Fruit fly (Drosophila melanogaster) whole organism, wandering third instar larva: ENCODE data around the gene psidin.

Experiments
- Abd-B ChIP-seq: fragments of >200 bp; optimal IDR thresholded peaks from 2 replicates; lab custom pipeline; 2017; ENCODE audit warnings: missing biosample characterization, missing genetic modification characterization
- CG32264 ChIP-seq: fragments of 200-800 bp; sonication (Bioruptor generic); optimal IDR thresholded peaks from 2 replicates; lab custom pipeline; 2016; ENCODE audit warnings: missing biosample characterization, missing genetic modification characterization
- CG9705 ChIP-seq: fragments of 200-800 bp; sonication (Bioruptor generic); optimal IDR thresholded peaks from 2 replicates; lab custom pipeline; 2018; ENCODE audit warnings: missing biosample characterization, mild to moderate bottlenecking, missing genetic modification characterization
- CrebA ChIP-seq: fragments of 200-800 bp; sonication (Bioruptor generic); optimal IDR thresholded peaks from 2 replicates; lab custom pipeline; 2016; ENCODE audit warnings: missing biosample characterization, mild to moderate bottlenecking, missing genetic modification characterization, borderline replicate concordance
- Dfd ChIP-seq: fragments of >200 bp; optimal IDR thresholded peaks from 2 replicates; lab custom pipeline; 2017; ENCODE audit warnings: missing biosample characterization, missing genetic modification characterization
- Dif ChIP-seq: fragments of 200-275, 200-300 bp; sonication (Bioruptor generic); optimal IDR thresholded peaks from 2 replicates; lab custom pipeline; 2018; ENCODE audit warnings: missing biosample characterization, missing genetic modification characterization; ENCODE audit not compliant: partially characterized antibody
- GATAd ChIP-seq: sonication (Bioruptor generic); optimal IDR thresholded peaks from 2 replicates; lab custom pipeline; 2016; ENCODE audit warnings: missing biosample characterization, missing genetic modification characterization
- HLH106 ChIP-seq: fragments of 200-800 bp; optimal IDR thresholded peaks from 3 replicates; lab custom pipeline; 2019; ENCODE audit warnings: missing biosample characterization, mild to moderate bottlenecking, missing genetic modification characterization, moderate library complexity
- Hnf4 ChIP-seq: fragments of 200-800 bp; sonication (Bioruptor generic); optimal IDR thresholded peaks from 2 replicates; lab custom pipeline; 2016; ENCODE audit warnings: missing biosample characterization, mild to moderate bottlenecking, missing genetic modification characterization
- Hr78 ChIP-seq: fragments of >200 bp; optimal IDR thresholded peaks from 2 replicates; lab custom pipeline; 2017; ENCODE audit warnings: missing biosample characterization, missing genetic modification characterization
- Hr83 ChIP-seq: fragments of 200-300 bp; sonication (Bioruptor generic); optimal IDR thresholded peaks from 2 replicates; lab custom pipeline; 2016; ENCODE audit warnings: missing biosample characterization, mild to moderate bottlenecking, missing genetic modification characterization, moderate library complexity; ENCODE audit not compliant: poor library complexity, severe bottlenecking
- Jra ChIP-seq: sonication (Bioruptor generic); optimal IDR thresholded peaks from 2 replicates; lab custom pipeline; 2016; ENCODE audit warnings: missing biosample characterization, missing genetic modification characterization
- Mio ChIP-seq: sonication (Bioruptor generic); optimal IDR thresholded peaks from 2 replicates; lab custom pipeline; 2016; ENCODE audit warnings: missing biosample characterization, missing genetic modification characterization
- Myc ChIP-seq: fragments of >200 bp; optimal IDR thresholded peaks from 2 replicates; lab custom pipeline; 2017
- N ChIP-seq: fragments of >200 bp; optimal IDR thresholded peaks from 2 replicates; lab custom pipeline; 2018; ENCODE audit warnings: missing biosample characterization, missing external identifiers, missing genetic modification characterization
- OdsH ChIP-seq: fragments of 200-800 bp; sonication (Bioruptor generic); optimal IDR thresholded peaks from 2 replicates; lab custom pipeline; 2016; ENCODE audit warnings: missing biosample characterization, mild to moderate bottlenecking, missing genetic modification characterization
- Rel ChIP-seq, 2 experiments: fragments of 200-800 bp; sonication (Bioruptor generic) in 1 of 2; optimal IDR thresholded peaks; 2 replicates in 1 of 2; 3 replicates in 1 of 2; lab custom pipeline; 2016 to 2019; ENCODE audit warnings: mild to moderate bottlenecking in 2 of 2, missing biosample characterization in 2 of 2, missing genetic modification characterization in 2 of 2, moderate library complexity in 1 of 2
- Sp1 ChIP-seq: fragments of 200-800 bp; sonication (Bioruptor generic); optimal IDR thresholded peaks from 3 replicates; lab custom pipeline; 2019; ENCODE audit warnings: missing biosample characterization, mild to moderate bottlenecking, missing genetic modification characterization, moderate library complexity
- Vsx2 ChIP-seq: fragments of 200-300, 225-300 bp; sonication (Bioruptor generic); optimal IDR thresholded peaks from 2 replicates; lab custom pipeline; 2018; ENCODE audit warnings: missing biosample characterization, missing genetic modification characterization; ENCODE audit not compliant: partially characterized antibody
- br ChIP-seq: fragments of 200-800 bp; sonication (Bioruptor generic); optimal IDR thresholded peaks from 2 replicates; lab custom pipeline; 2016; ENCODE audit warnings: missing biosample characterization, missing genetic modification characterization
- brk ChIP-seq: fragments of 200-800 bp; sonication (Bioruptor generic); optimal IDR thresholded peaks from 2 replicates; lab custom pipeline; 2016; ENCODE audit warnings: missing biosample characterization, mild to moderate bottlenecking, missing genetic modification characterization
- dl ChIP-seq, 2 experiments: fragments of 175-275, 200-275 bp in 1 of 2; fragments of 200-275 bp in 1 of 2; sonication (Bioruptor generic); optimal IDR thresholded peaks; lab custom pipeline; 2018; ENCODE audit warnings: mild to moderate bottlenecking in 2 of 2, missing biosample characterization in 2 of 2, missing genetic modification characterization in 2 of 2, moderate library complexity in 2 of 2; ENCODE audit not compliant: partially characterized antibody in 2 of 2, insufficient read depth in 1 of 2
- dmrt93B ChIP-seq: fragments of 200-800 bp; sonication (Bioruptor generic); optimal IDR thresholded peaks from 2 replicates; lab custom pipeline; 2018; ENCODE audit warnings: missing biosample characterization, mild to moderate bottlenecking, missing genetic modification characterization
- dsf ChIP-seq: sonication (Bioruptor generic); optimal IDR thresholded peaks from 2 replicates; lab custom pipeline; 2016; ENCODE audit warnings: missing biosample characterization, missing genetic modification characterization, borderline replicate concordance
- ey ChIP-seq: fragments of 200-800 bp; sonication (Bioruptor generic); optimal IDR thresholded peaks from 2 replicates; lab custom pipeline; 2016; ENCODE audit warnings: missing biosample characterization, missing genetic modification characterization
- foxo ChIP-seq, 2 experiments: fragments of 200-800 bp; sonication (Bioruptor generic); optimal IDR thresholded peaks; 2 replicates in 1 of 2; 3 replicates in 1 of 2; lab custom pipeline; 2016 to 2017; ENCODE audit warnings: missing biosample characterization in 2 of 2, missing genetic modification characterization in 2 of 2
- fru ChIP-seq: fragments of 200-800 bp; sonication (Bioruptor generic); optimal IDR thresholded peaks from 3 replicates; lab custom pipeline; 2016; ENCODE audit warnings: missing biosample characterization, mild to moderate bottlenecking, missing genetic modification characterization
- h ChIP-seq: fragments of 200-800 bp; sonication (Bioruptor generic); optimal IDR thresholded peaks from 3 replicates; lab custom pipeline; 2016; ENCODE audit warnings: missing biosample characterization, mild to moderate bottlenecking, missing genetic modification characterization
- jim ChIP-seq: fragments of 175-275, 200-325 bp; sonication (Bioruptor generic); optimal IDR thresholded peaks from 2 replicates; lab custom pipeline; 2016; ENCODE audit warnings: missing biosample characterization, mild to moderate bottlenecking, missing genetic modification characterization
- lola ChIP-seq: fragments of >200 bp; optimal IDR thresholded peaks from 2 replicates; lab custom pipeline; 2017; ENCODE audit warnings: missing biosample characterization, missing genetic modification characterization
- pan ChIP-seq: fragments of >200 bp; optimal IDR thresholded peaks from 2 replicates; lab custom pipeline; 2017
- psq ChIP-seq: fragments of 200-800 bp; sonication (Bioruptor generic); optimal IDR thresholded peaks from 3 replicates; lab custom pipeline; 2017; ENCODE audit warnings: missing biosample characterization, mild to moderate bottlenecking, missing genetic modification characterization, moderate library complexity
- rgr ChIP-seq: fragments of 200-800 bp; sonication (Bioruptor generic); optimal IDR thresholded peaks from 3 replicates; lab custom pipeline; 2016; ENCODE audit warnings: missing biosample characterization, mild to moderate bottlenecking, missing genetic modification characterization
- sage ChIP-seq: fragments of 200-800 bp; sonication (Bioruptor generic); optimal IDR thresholded peaks from 2 replicates; lab custom pipeline; 2016; ENCODE audit warnings: missing biosample characterization, mild to moderate bottlenecking, missing genetic modification characterization
- sv ChIP-seq: fragments of 200-800 bp; sonication (Bioruptor generic); optimal IDR thresholded peaks from 3 replicates; lab custom pipeline; 2016; ENCODE audit warnings: missing biosample characterization, missing genetic modification characterization
- tai ChIP-seq: sonication (Bioruptor generic); optimal IDR thresholded peaks from 2 replicates; lab custom pipeline; 2016; ENCODE audit warnings: missing biosample characterization, missing genetic modification characterization
- usp ChIP-seq: fragments of >200 bp; optimal IDR thresholded peaks from 2 replicates; lab custom pipeline; 2017; ENCODE audit warnings: missing biosample characterization, missing genetic modification characterization
- woc ChIP-seq: sonication (Bioruptor generic); optimal IDR thresholded peaks from 2 replicates; lab custom pipeline; 2016; ENCODE audit warnings: missing biosample characterization, mild to moderate bottlenecking, missing genetic modification characterization

The psidin gene

dm6 chr3R:19999474-19999873 lies 22.0 kb upstream of the psidin start:
- TF ChIP-seq N (GFP tag; lab: Kevin White, UChicago) = no peak
- peak; percentile 50 for TF ChIP-seq sv (GFP tag; lab: Kevin White, UChicago)
- peak; percentile 44 for TF ChIP-seq woc (GFP tag; lab: Kevin White, UChicago)
- peak; percentile 44 for TF ChIP-seq dmrt93B (GFP tag; lab: Kevin White, UChicago)
- TF ChIP-seq fru (GFP tag; lab: Kevin White, UChicago) = peak; percentile 68
- TF ChIP-seq h (GFP tag; lab: Kevin White, UChicago) = peak; percentile 78
- TF ChIP-seq Sp1 (GFP tag; lab: Kevin White, UChicago) = peak; percentile 86
- TF ChIP-seq usp (GFP tag; lab: Kevin White, UChicago) = no peak
- peak; percentile 28 for TF ChIP-seq tai
- TF ChIP-seq Hnf4 (GFP tag; lab: Kevin White, UChicago) = peak; percentile 45
- TF ChIP-seq psq (GFP tag; lab: Kevin White, UChicago) = peak; percentile 78
- no peak for TF ChIP-seq Abd-B (GFP tag; lab: Kevin White, UChicago)
- TF ChIP-seq foxo (GFP tag; optimal IDR thresholded peaks at IDR 0.05; lab: Kevin White, UChicago) = peak in 1 of 2 experiments; percentile 83
- no peak for TF ChIP-seq CrebA (GFP tag; lab: Kevin White, UChicago)
- TF ChIP-seq CG32264 (GFP tag; lab: Kevin White, UChicago) = no peak
- TF ChIP-seq Dif (GFP tag; lab: Kevin White, UChicago) = no peak
- no peak for TF ChIP-seq jim
- no peak for TF ChIP-seq Dfd (GFP tag; lab: Kevin White, UChicago)
- no peak for TF ChIP-seq pan
- TF ChIP-seq Rel (GFP tag; optimal IDR thresholded peaks at IDR 0.05; lab: Kevin White, UChicago) = no peak
- peak; percentile 45 for TF ChIP-seq Rel (tag; optimal IDR thresholded peaks at IDR 0.05; lab: Kevin White, UChicago)
- TF ChIP-seq Jra (GFP tag; lab: Kevin White, UChicago) = peak; percentile 18
- peak; percentile 81 for TF ChIP-seq brk (GFP tag; lab: Kevin White, UChicago)
- TF ChIP-seq rgr = peak; percentile 86
- no peak for TF ChIP-seq Vsx2 (GFP tag; lab: Kevin White, UChicago)
- peak; percentile 89 for TF ChIP-seq HLH106 (tag; lab: Kevin White, UChicago)
- peak; percentile 52 for TF ChIP-seq CG9705 (GFP tag; lab: Kevin White, UChicago)
- TF ChIP-seq Mio (GFP tag; lab: Kevin White, UChicago) = no peak
- peak; percentile 55 for TF ChIP-seq ey
- no peak for TF ChIP-seq lola (GFP tag; lab: Kevin White, UChicago)
- TF ChIP-seq Hr78 = no peak
- TF ChIP-seq dl (GFP tag; optimal IDR thresholded peaks at IDR 0.05; lab: Kevin White, UChicago; ENCODE audit: insufficient read depth in 1 of 2, partially characterized antibody in 2 of 2) = no peak
- peak; percentile 10 for TF ChIP-seq sage (GFP tag; lab: Kevin White, UChicago)
- TF ChIP-seq br (GFP tag; lab: Kevin White, UChicago) = peak; percentile 46
- no peak for TF ChIP-seq dsf (GFP tag; lab: Kevin White, UChicago)
- peak; percentile 86 for TF ChIP-seq OdsH (GFP tag; lab: Kevin White, UChicago)
- TF ChIP-seq Myc = no peak
- peak; percentile 24 for TF ChIP-seq GATAd
- TF ChIP-seq Hr83 = no peak

- no peak for TF ChIP-seq dl (GFP tag; optimal IDR thresholded peaks at IDR 0.05; lab: Kevin White, UChicago; ENCODE audit: insufficient read depth in 1 of 2, partially characterized antibody in 2 of 2)
- peak; percentile 78 for TF ChIP-seq woc (GFP tag; lab: Kevin White, UChicago)
- no peak for TF ChIP-seq CG9705 (GFP tag; lab: Kevin White, UChicago)
- no peak for TF ChIP-seq sv (GFP tag; lab: Kevin White, UChicago)
- TF ChIP-seq br (GFP tag; lab: Kevin White, UChicago) = peak; percentile 8
- peak in 1 of 2 experiments; percentile 31 for TF ChIP-seq foxo (GFP tag; optimal IDR thresholded peaks at IDR 0.05; lab: Kevin White, UChicago)
- TF ChIP-seq Vsx2 (GFP tag; lab: Kevin White, UChicago) = no peak
- TF ChIP-seq jim = no peak
- TF ChIP-seq CrebA (GFP tag; lab: Kevin White, UChicago) = no peak
- no peak for TF ChIP-seq Rel (GFP tag; optimal IDR thresholded peaks at IDR 0.05; lab: Kevin White, UChicago)
- no peak for TF ChIP-seq Rel (tag; optimal IDR thresholded peaks at IDR 0.05; lab: Kevin White, UChicago)
- TF ChIP-seq Jra (GFP tag; lab: Kevin White, UChicago) = no peak
- no peak for TF ChIP-seq dsf (GFP tag; lab: Kevin White, UChicago)
- TF ChIP-seq rgr = peak; percentile 17
- TF ChIP-seq psq (GFP tag; lab: Kevin White, UChicago) = peak; percentile 37
- TF ChIP-seq lola (GFP tag; lab: Kevin White, UChicago) = no peak
- TF ChIP-seq Dfd (GFP tag; lab: Kevin White, UChicago) = no peak
- TF ChIP-seq brk (GFP tag; lab: Kevin White, UChicago) = no peak
- peak; percentile 9 for TF ChIP-seq OdsH (GFP tag; lab: Kevin White, UChicago)
- TF ChIP-seq h (GFP tag; lab: Kevin White, UChicago) = peak; percentile 23
- TF ChIP-seq Hr78 = no peak
- peak; percentile 26 for TF ChIP-seq dmrt93B (GFP tag; lab: Kevin White, UChicago)
- TF ChIP-seq CG32264 (GFP tag; lab: Kevin White, UChicago) = no peak
- no peak for TF ChIP-seq tai
- TF ChIP-seq usp (GFP tag; lab: Kevin White, UChicago) = no peak
- TF ChIP-seq fru (GFP tag; lab: Kevin White, UChicago) = peak; percentile 44
- peak; percentile 43 for TF ChIP-seq Sp1 (GFP tag; lab: Kevin White, UChicago)
- TF ChIP-seq Mio (GFP tag; lab: Kevin White, UChicago) = no peak
- TF ChIP-seq Hnf4 (GFP tag; lab: Kevin White, UChicago) = peak; percentile 6
- no peak for TF ChIP-seq GATAd
- peak; percentile 38 for TF ChIP-seq HLH106 (tag; lab: Kevin White, UChicago)
- no peak for TF ChIP-seq Abd-B (GFP tag; lab: Kevin White, UChicago)
- TF ChIP-seq pan = no peak
- TF ChIP-seq Dif (GFP tag; lab: Kevin White, UChicago) = no peak
These were observed 19.9 kb upstream of the psidin start for dm6 chr3R:20001595-20001997.
